Worm (Caenorhabditis elegans): ENCODE measurements around the gene argk-1.

Gene argk-1

DNA sequence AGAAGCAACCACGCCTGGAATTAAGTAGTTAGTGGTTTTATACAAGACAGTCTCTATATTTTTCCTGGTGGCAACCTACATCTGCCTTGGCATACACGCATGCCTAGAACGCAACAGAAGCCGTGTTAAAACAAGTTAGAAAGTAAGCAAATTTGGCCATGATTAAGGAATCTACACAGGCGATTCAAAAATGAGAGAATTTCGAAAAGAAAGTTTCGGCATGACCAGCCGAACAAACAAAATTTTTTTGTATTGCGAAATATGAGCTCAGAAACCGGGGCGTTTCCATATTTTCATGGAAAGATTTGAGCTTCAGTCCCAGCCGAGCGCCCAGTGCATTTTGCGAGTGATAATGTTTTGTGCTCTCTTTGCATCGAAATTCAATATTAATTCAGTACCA is 43.6 kb upstream of the argk-1 start, which contains the start of gene F14H3.15:
F14H3.15 (minus strand) TSS at position 101 of the 400 bp plus-strand sequence.
- TF ChIP-seq nhr-76 (tag; optimal IDR thresholded peaks at IDR 0.05), result no peak
- TF ChIP-seq fos-1 (tag; optimal IDR thresholded peaks at IDR 0.05), result no peak
- TF ChIP-seq aly-2 (tag; optimal IDR thresholded peaks at IDR 0.05), result no peak
- no peak for TF ChIP-seq lin-15B (tag; optimal IDR thresholded peaks at IDR 0.05)
- TF ChIP-seq pha-4 (tag; optimal IDR thresholded peaks at IDR 0.05), result no peak
- TF ChIP-seq snpc-4 (tag; optimal IDR thresholded peaks at IDR 0.05), result no peak
- no peak for TF ChIP-seq ama-1 (optimal IDR thresholded peaks at IDR 0.05)
- no peak for TF ChIP-seq tbx-2 (tag; optimal IDR thresholded peaks at IDR 0.05)
- TF ChIP-seq nhr-77 (tag; optimal IDR thresholded peaks at IDR 0.05), result no peak
- no peak for TF ChIP-seq ceh-16 (tag; optimal IDR thresholded peaks at IDR 0.05)
- no peak for TF ChIP-seq skn-1 (tag; optimal IDR thresholded peaks at IDR 0.05)
- no peak for TF ChIP-seq lsy-12 (tag; optimal IDR thresholded peaks at IDR 0.05)
- TF ChIP-seq nhr-12 (tag; optimal IDR thresholded peaks at IDR 0.05), result no peak
- no peak for TF ChIP-seq ceh-28 (tag; optimal IDR thresholded peaks at IDR 0.05)
- no peak for TF ChIP-seq daf-12 (tag; optimal IDR thresholded peaks at IDR 0.05)
- TF ChIP-seq pqm-1 (tag; optimal IDR thresholded peaks at IDR 0.05), result no peak
- no peak for TF ChIP-seq ZK546.5 (tag; optimal IDR thresholded peaks at IDR 0.05)

DNA sequence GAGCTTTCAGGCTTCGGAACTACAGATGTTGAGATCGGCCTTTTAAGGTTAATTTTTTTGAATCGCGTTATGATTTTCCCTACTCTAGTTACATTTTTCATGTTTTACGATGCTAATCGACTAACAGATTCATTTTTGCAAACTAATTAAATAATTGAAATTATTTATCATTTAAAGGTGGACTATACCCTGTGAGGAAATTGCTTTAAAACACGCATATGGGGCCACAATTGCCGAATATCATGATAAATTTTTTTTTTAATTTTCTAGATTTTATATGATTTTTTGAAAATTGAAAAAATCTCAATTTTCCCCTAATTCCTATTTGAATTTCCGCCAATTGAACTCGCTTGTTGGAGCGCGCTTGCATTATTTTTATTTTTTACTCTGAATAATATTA is 41.7 kb upstream of the argk-1 start, which contains the start of gene fbxa-100:
fbxa-100 (minus strand) TSS at position 101 of the 400 bp plus-strand sequence.
- TF ChIP-seq tbx-2 (tag; optimal IDR thresholded peaks at IDR 0.05) (no peak), fkh-10 (GFP tag; optimal IDR thresholded peaks at IDR 0.05) (no peak), lin-15B (tag; optimal IDR thresholded peaks at IDR 0.05) (no peak)

DNA sequence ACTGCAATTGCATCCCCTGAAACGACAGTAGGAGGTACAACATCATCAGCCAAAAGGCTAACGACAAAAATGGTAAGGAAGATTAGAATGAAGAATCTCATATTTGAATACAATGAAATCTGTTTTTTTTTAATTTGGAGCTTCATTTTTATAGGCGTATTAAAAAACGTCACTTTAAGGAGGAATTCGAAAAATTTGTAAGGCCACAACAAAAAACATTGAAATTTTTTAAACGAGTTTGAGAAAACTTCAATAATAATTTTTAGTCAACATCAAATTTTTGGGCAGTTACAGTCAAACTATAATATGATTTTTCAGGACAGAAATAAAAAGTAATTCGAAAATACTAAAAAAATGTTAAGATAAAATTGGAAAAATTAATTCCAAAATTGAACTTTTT is 40.9 kb upstream of the argk-1 start, which contains the start of gene F14H3.14:
F14H3.14 (minus strand) TSS at position 101 of the 400 bp plus-strand sequence.
- TF ChIP-seq fkh-10 (GFP tag; optimal IDR thresholded peaks at IDR 0.05) (no peak), mml-1 (tag; optimal IDR thresholded peaks at IDR 0.05) (no peak), hmg-11 (tag; optimal IDR thresholded peaks at IDR 0.05) (no peak), elt-1 (tag; optimal IDR thresholded peaks at IDR 0.05) (no peak), nhr-237 (tag; optimal IDR thresholded peaks at IDR 0.05) (no peak), unc-39 (tag; optimal IDR thresholded peaks at IDR 0.05) (no peak), nhr-76 (tag; optimal IDR thresholded peaks at IDR 0.05) (no peak), ceh-28 (tag; optimal IDR thresholded peaks at IDR 0.05) (no peak), unc-62 (GFP tag; optimal IDR thresholded peaks at IDR 0.05) (no peak), egl-5 (tag; optimal IDR thresholded peaks at IDR 0.05) (no peak), ztf-11 (tag; optimal IDR thresholded peaks at IDR 0.05) (no peak), ama-1 (optimal IDR thresholded peaks at IDR 0.05) (no peak), daf-12 (tag; optimal IDR thresholded peaks at IDR 0.05) (no peak), fkh-2 (tag; optimal IDR thresholded peaks at IDR 0.05) (no peak), ztf-4 (tag; optimal IDR thresholded peaks at IDR 0.05) (no peak), nhr-25 (tag; optimal IDR thresholded peaks at IDR 0.05) (no peak), skn-1 (tag; optimal IDR thresholded peaks at IDR 0.05) (no peak), pqm-1 (tag; optimal IDR thresholded peaks at IDR 0.05) (no peak), lin-15B (tag; optimal IDR thresholded peaks at IDR 0.05) (no peak), nhr-67 (tag; optimal IDR thresholded peaks at IDR 0.05) (no peak)

DNA sequence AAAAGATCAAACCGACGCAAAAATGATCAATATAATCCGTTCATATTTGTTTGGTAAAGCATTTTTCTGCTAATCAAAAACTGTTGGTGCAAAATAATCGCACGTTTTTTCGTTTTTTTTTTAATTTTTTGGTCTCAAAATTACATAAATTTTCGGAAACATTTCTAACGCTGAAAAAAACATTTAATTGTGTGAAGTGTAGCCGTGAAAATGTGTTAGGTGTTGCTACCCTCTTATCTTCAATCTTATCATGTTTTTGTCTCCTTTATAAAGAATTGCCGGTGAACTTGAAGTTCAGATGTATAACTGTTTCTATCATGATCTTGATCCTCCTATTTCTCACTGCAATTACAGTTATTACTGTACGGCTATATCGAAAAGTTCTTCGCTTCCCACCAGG is 34.8 kb upstream of the argk-1 start, which contains the start of gene cyp-35D1:
cyp-35D1 (plus strand) TSS at position 301 of the 400 bp plus-strand sequence.
- TF ChIP-seq zag-1 (tag; optimal IDR thresholded peaks at IDR 0.05) (no peak), daf-12 (tag; optimal IDR thresholded peaks at IDR 0.05) (no peak), lsy-12 (tag; optimal IDR thresholded peaks at IDR 0.05) (no peak), eor-1 (tag; optimal IDR thresholded peaks at IDR 0.05) (no peak)

DNA sequence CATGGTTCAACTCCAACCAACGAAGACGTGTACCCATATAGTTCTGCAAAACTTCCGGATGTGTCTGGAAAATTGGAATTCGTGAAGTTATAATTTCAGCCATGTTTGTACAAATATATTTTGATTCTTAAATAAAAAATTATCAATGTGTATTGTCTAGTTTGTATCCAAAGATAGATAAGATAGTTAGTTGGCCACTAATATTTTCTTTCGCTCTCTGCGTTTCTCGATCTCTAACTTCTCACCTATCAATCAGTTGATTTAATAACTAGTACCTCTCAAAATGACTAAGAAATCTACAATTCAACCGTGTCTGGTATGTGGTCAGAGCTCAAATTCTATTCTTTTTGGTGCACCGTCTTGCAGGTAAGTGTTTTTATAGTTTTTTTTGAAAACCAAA is 32.5 kb upstream of the argk-1 start, which contains the start of gene nhr-176:
nhr-176 (plus strand) TSS at position 159 of the 400 bp plus-strand sequence.
- no peak for TF ChIP-seq unc-62 (GFP tag; optimal IDR thresholded peaks at IDR 0.05)
- peak; percentile 55 for TF ChIP-seq elt-2 (tag; optimal IDR thresholded peaks at IDR 0.05)
- TF ChIP-seq pqm-1 (tag; optimal IDR thresholded peaks at IDR 0.05), result peak; percentile 38

DNA sequence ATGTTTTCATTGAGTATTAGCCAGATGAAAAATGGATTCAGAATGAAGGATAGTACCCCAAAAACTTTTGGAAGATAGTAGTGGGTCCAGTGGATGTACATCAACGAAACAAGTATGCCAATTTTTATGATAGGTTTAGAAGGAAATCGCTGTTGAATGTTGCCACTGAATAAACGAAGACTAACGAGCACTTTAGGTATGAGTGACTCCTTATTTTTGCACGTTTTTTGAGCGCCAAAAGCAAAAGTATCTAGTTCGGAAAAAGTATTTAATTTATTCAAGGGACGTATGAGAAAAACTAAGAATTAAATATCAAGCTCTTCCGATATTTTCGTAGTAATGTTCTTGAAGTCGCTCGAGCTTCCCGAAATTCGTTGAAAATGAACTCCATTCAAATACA is 29.8 kb upstream of the argk-1 start, which contains the start of gene srj-10:
srj-10 (minus strand) TSS at position 101 of the 400 bp plus-strand sequence.
- TF ChIP-seq unc-62 (GFP tag; optimal IDR thresholded peaks at IDR 0.05), result no peak
- no peak for TF ChIP-seq mdl-1 (tag; optimal IDR thresholded peaks at IDR 0.05)
- TF ChIP-seq R02D3.7 (tag; optimal IDR thresholded peaks at IDR 0.05), result no peak
- no peak for TF ChIP-seq lin-15B (tag; optimal IDR thresholded peaks at IDR 0.05)
- TF ChIP-seq snpc-4 (tag; optimal IDR thresholded peaks at IDR 0.05), result no peak
- TF ChIP-seq lin-39 (tag; optimal IDR thresholded peaks at IDR 0.05), result no peak
- no peak for TF ChIP-seq nhr-28 (tag; optimal IDR thresholded peaks at IDR 0.05)
- no peak for TF ChIP-seq ztf-11 (tag; optimal IDR thresholded peaks at IDR 0.05)
- no peak for TF ChIP-seq unc-39 (tag; optimal IDR thresholded peaks at IDR 0.05)
- TF ChIP-seq lsy-12 (tag; optimal IDR thresholded peaks at IDR 0.05), result no peak
- no peak for TF ChIP-seq nhr-25 (tag; optimal IDR thresholded peaks at IDR 0.05)
- TF ChIP-seq jun-1 (tag; optimal IDR thresholded peaks at IDR 0.05), result no peak
- TF ChIP-seq egl-27 (tag; optimal IDR thresholded peaks at IDR 0.05), result no peak

All from whole organism, L3 larva.